Worm (Caenorhabditis elegans): Measurements from ENCODE around the gene gss-1.

ce11 chrII:9443522-9443921 is 27.3 kb upstream of the gss-1 start, which contains the start of gene chil-15:
- TF ChIP-seq aly-2 (tag; optimal IDR thresholded peaks at IDR 0.05): no peak
- no peak for TF ChIP-seq lin-13 (GFP tag; optimal IDR thresholded peaks at IDR 0.05)
- TF ChIP-seq nhr-20 (tag; optimal IDR thresholded peaks at IDR 0.05): no peak
- no peak for TF ChIP-seq ces-1 (GFP tag; optimal IDR thresholded peaks at IDR 0.05)
- TF ChIP-seq skn-1 (tag; optimal IDR thresholded peaks at IDR 0.05): no peak

All from whole organism, L1 larva.